Fruit fly (Drosophila melanogaster) whole organism, wandering third instar larva: ENCODE results near the gene raw.
A peak's percentile ranks its signal among the peaks of the same experiment; 100 is the strongest.

Experiments used
- Abd-B ChIP-seq: fragments of >200 bp; optimal IDR thresholded peaks from 2 replicates; lab custom pipeline; 2017; ENCODE audit warnings: missing biosample characterization, missing genetic modification characterization
- CG9705 ChIP-seq: fragments of 200-800 bp; sonication (Bioruptor generic); optimal IDR thresholded peaks from 2 replicates; lab custom pipeline; 2018; ENCODE audit warnings: missing biosample characterization, mild to moderate bottlenecking, missing genetic modification characterization
- Dfd ChIP-seq: fragments of >200 bp; optimal IDR thresholded peaks from 2 replicates; lab custom pipeline; 2017; ENCODE audit warnings: missing biosample characterization, missing genetic modification characterization
- Dif ChIP-seq: fragments of 200-275, 200-300 bp; sonication (Bioruptor generic); optimal IDR thresholded peaks from 2 replicates; lab custom pipeline; 2018; ENCODE audit warnings: missing biosample characterization, missing genetic modification characterization; ENCODE audit not compliant: partially characterized antibody
- HLH106 ChIP-seq: fragments of 200-800 bp; optimal IDR thresholded peaks from 3 replicates; lab custom pipeline; 2019; ENCODE audit warnings: missing biosample characterization, mild to moderate bottlenecking, missing genetic modification characterization, moderate library complexity
- Hnf4 ChIP-seq: fragments of 200-800 bp; sonication (Bioruptor generic); optimal IDR thresholded peaks from 2 replicates; lab custom pipeline; 2016; ENCODE audit warnings: missing biosample characterization, mild to moderate bottlenecking, missing genetic modification characterization
- Hr78 ChIP-seq: fragments of >200 bp; optimal IDR thresholded peaks from 2 replicates; lab custom pipeline; 2017; ENCODE audit warnings: missing biosample characterization, missing genetic modification characterization
- Hr83 ChIP-seq: fragments of 200-300 bp; sonication (Bioruptor generic); optimal IDR thresholded peaks from 2 replicates; lab custom pipeline; 2016; ENCODE audit warnings: missing biosample characterization, mild to moderate bottlenecking, missing genetic modification characterization, moderate library complexity; ENCODE audit not compliant: poor library complexity, severe bottlenecking
- Jra ChIP-seq: sonication (Bioruptor generic); optimal IDR thresholded peaks from 2 replicates; lab custom pipeline; 2016; ENCODE audit warnings: missing biosample characterization, missing genetic modification characterization
- Mio ChIP-seq: sonication (Bioruptor generic); optimal IDR thresholded peaks from 2 replicates; lab custom pipeline; 2016; ENCODE audit warnings: missing biosample characterization, missing genetic modification characterization
- Myc ChIP-seq: fragments of >200 bp; optimal IDR thresholded peaks from 2 replicates; lab custom pipeline; 2017
- N ChIP-seq: fragments of >200 bp; optimal IDR thresholded peaks from 2 replicates; lab custom pipeline; 2018; ENCODE audit warnings: missing biosample characterization, missing external identifiers, missing genetic modification characterization
- OdsH ChIP-seq: fragments of 200-800 bp; sonication (Bioruptor generic); optimal IDR thresholded peaks from 2 replicates; lab custom pipeline; 2016; ENCODE audit warnings: missing biosample characterization, mild to moderate bottlenecking, missing genetic modification characterization
- Rel ChIP-seq, 2 experiments: fragments of 200-800 bp; sonication (Bioruptor generic) in 1 of 2; optimal IDR thresholded peaks; 2 replicates in 1 of 2; 3 replicates in 1 of 2; lab custom pipeline; 2016 to 2019; ENCODE audit warnings: mild to moderate bottlenecking in 2 of 2, missing biosample characterization in 2 of 2, missing genetic modification characterization in 2 of 2, moderate library complexity in 1 of 2
- Vsx2 ChIP-seq: fragments of 200-300, 225-300 bp; sonication (Bioruptor generic); optimal IDR thresholded peaks from 2 replicates; lab custom pipeline; 2018; ENCODE audit warnings: missing biosample characterization, missing genetic modification characterization; ENCODE audit not compliant: partially characterized antibody
- br ChIP-seq: fragments of 200-800 bp; sonication (Bioruptor generic); optimal IDR thresholded peaks from 2 replicates; lab custom pipeline; 2016; ENCODE audit warnings: missing biosample characterization, missing genetic modification characterization
- brk ChIP-seq: fragments of 200-800 bp; sonication (Bioruptor generic); optimal IDR thresholded peaks from 2 replicates; lab custom pipeline; 2016; ENCODE audit warnings: missing biosample characterization, mild to moderate bottlenecking, missing genetic modification characterization
- dl ChIP-seq, 2 experiments: fragments of 175-275, 200-275 bp in 1 of 2; fragments of 200-275 bp in 1 of 2; sonication (Bioruptor generic); optimal IDR thresholded peaks; lab custom pipeline; 2018; ENCODE audit warnings: mild to moderate bottlenecking in 2 of 2, missing biosample characterization in 2 of 2, missing genetic modification characterization in 2 of 2, moderate library complexity in 2 of 2; ENCODE audit not compliant: partially characterized antibody in 2 of 2, insufficient read depth in 1 of 2
- dmrt93B ChIP-seq: fragments of 200-800 bp; sonication (Bioruptor generic); optimal IDR thresholded peaks from 2 replicates; lab custom pipeline; 2018; ENCODE audit warnings: missing biosample characterization, mild to moderate bottlenecking, missing genetic modification characterization
- dsf ChIP-seq: sonication (Bioruptor generic); optimal IDR thresholded peaks from 2 replicates; lab custom pipeline; 2016; ENCODE audit warnings: missing biosample characterization, missing genetic modification characterization, borderline replicate concordance
- ey ChIP-seq: fragments of 200-800 bp; sonication (Bioruptor generic); optimal IDR thresholded peaks from 2 replicates; lab custom pipeline; 2016; ENCODE audit warnings: missing biosample characterization, missing genetic modification characterization
- foxo ChIP-seq, 2 experiments: fragments of 200-800 bp; sonication (Bioruptor generic); optimal IDR thresholded peaks; 2 replicates in 1 of 2; 3 replicates in 1 of 2; lab custom pipeline; 2016 to 2017; ENCODE audit warnings: missing biosample characterization in 2 of 2, missing genetic modification characterization in 2 of 2
- h ChIP-seq: fragments of 200-800 bp; sonication (Bioruptor generic); optimal IDR thresholded peaks from 3 replicates; lab custom pipeline; 2016; ENCODE audit warnings: missing biosample characterization, mild to moderate bottlenecking, missing genetic modification characterization
- jim ChIP-seq: fragments of 175-275, 200-325 bp; sonication (Bioruptor generic); optimal IDR thresholded peaks from 2 replicates; lab custom pipeline; 2016; ENCODE audit warnings: missing biosample characterization, mild to moderate bottlenecking, missing genetic modification characterization
- lola ChIP-seq: fragments of >200 bp; optimal IDR thresholded peaks from 2 replicates; lab custom pipeline; 2017; ENCODE audit warnings: missing biosample characterization, missing genetic modification characterization
- pan ChIP-seq: fragments of >200 bp; optimal IDR thresholded peaks from 2 replicates; lab custom pipeline; 2017
- psq ChIP-seq: fragments of 200-800 bp; sonication (Bioruptor generic); optimal IDR thresholded peaks from 3 replicates; lab custom pipeline; 2017; ENCODE audit warnings: missing biosample characterization, mild to moderate bottlenecking, missing genetic modification characterization, moderate library complexity
- rgr ChIP-seq: fragments of 200-800 bp; sonication (Bioruptor generic); optimal IDR thresholded peaks from 3 replicates; lab custom pipeline; 2016; ENCODE audit warnings: missing biosample characterization, mild to moderate bottlenecking, missing genetic modification characterization
- sage ChIP-seq: fragments of 200-800 bp; sonication (Bioruptor generic); optimal IDR thresholded peaks from 2 replicates; lab custom pipeline; 2016; ENCODE audit warnings: missing biosample characterization, mild to moderate bottlenecking, missing genetic modification characterization
- sv ChIP-seq: fragments of 200-800 bp; sonication (Bioruptor generic); optimal IDR thresholded peaks from 3 replicates; lab custom pipeline; 2016; ENCODE audit warnings: missing biosample characterization, missing genetic modification characterization

raw gene

dm6 chr2L:8690382-8690781 lies 50.1 kb downstream of the raw start:
- TF ChIP-seq sv (GFP tag; lab: Kevin White, UChicago) (no peak), ey (GFP tag; lab: Kevin White, UChicago) (no peak), Hnf4 (GFP tag; lab: Kevin White, UChicago) (peak; percentile 3), OdsH (GFP tag; lab: Kevin White, UChicago) (no peak)

- TF ChIP-seq Jra (GFP tag; lab: Kevin White, UChicago) (no peak), sv (GFP tag; lab: Kevin White, UChicago) (no peak), Abd-B (GFP tag; lab: Kevin White, UChicago) (no peak), psq (GFP tag; lab: Kevin White, UChicago) (no peak), foxo (GFP tag; optimal IDR thresholded peaks at IDR 0.05; lab: Kevin White, UChicago) (no peak), CG9705 (GFP tag; lab: Kevin White, UChicago) (no peak), lola (GFP tag; lab: Kevin White, UChicago) (no peak), h (GFP tag; lab: Kevin White, UChicago) (no peak), HLH106 (tag; lab: Kevin White, UChicago) (no peak), Dfd (GFP tag; lab: Kevin White, UChicago) (no peak), pan (lab: Kevin White, UChicago) (no peak), jim (GFP tag; lab: Kevin White, UChicago) (no peak), ey (GFP tag; lab: Kevin White, UChicago) (no peak), br (GFP tag; lab: Kevin White, UChicago) (no peak), sage (GFP tag; lab: Kevin White, UChicago) (no peak), rgr (no peak), Mio (GFP tag; lab: Kevin White, UChicago) (no peak), N (no peak), dsf (GFP tag; lab: Kevin White, UChicago) (no peak), Vsx2 (GFP tag; lab: Kevin White, UChicago) (no peak)
These were observed 50.6 kb downstream of the raw start for dm6 chr2L:8689853-8690252.

- no peak for TF ChIP-seq brk (GFP tag; lab: Kevin White, UChicago)
- peak; percentile 32 for TF ChIP-seq Hnf4 (GFP tag; lab: Kevin White, UChicago)
- TF ChIP-seq HLH106 (tag; lab: Kevin White, UChicago): no peak
- TF ChIP-seq rgr: no peak
- TF ChIP-seq Hr83: no peak
- no peak for TF ChIP-seq Myc (lab: Kevin White, UChicago)
These were observed 54.7 kb downstream of the raw start, which contains the start of the genes PrBP and Trs23 for dm6 chr2L:8685668-8686306. Gene PrBP, minus strand, starts transcription at chr2L:8685955. Gene Trs23, plus strand, starts transcription at chr2L:8686231.

dm6 chr2L:8684276-8684675 lies 56.2 kb downstream of the raw start, which contains the start of gene CG9289:
Gene CG9289, minus strand, starts transcription at chr2L:8684376.
- TF ChIP-seq dsf (GFP tag; lab: Kevin White, UChicago): no peak
- TF ChIP-seq Myc (lab: Kevin White, UChicago): no peak
- no peak for TF ChIP-seq br (GFP tag; lab: Kevin White, UChicago)
- TF ChIP-seq dmrt93B (GFP tag; lab: Kevin White, UChicago): no peak
- no peak for TF ChIP-seq Hr78
- no peak for TF ChIP-seq dl (GFP tag; optimal IDR thresholded peaks at IDR 0.05; lab: Kevin White, UChicago; ENCODE audit: insufficient read depth in 1 of 2, partially characterized antibody in 2 of 2)
- TF ChIP-seq Abd-B (GFP tag; lab: Kevin White, UChicago): no peak
- TF ChIP-seq sage (GFP tag; lab: Kevin White, UChicago): no peak
- TF ChIP-seq HLH106 (tag; lab: Kevin White, UChicago): no peak
- TF ChIP-seq Vsx2 (GFP tag; lab: Kevin White, UChicago): no peak
- TF ChIP-seq Dif (GFP tag; lab: Kevin White, UChicago): no peak
- TF ChIP-seq Rel (GFP tag; optimal IDR thresholded peaks at IDR 0.05; lab: Kevin White, UChicago): no peak
- TF ChIP-seq Rel (tag; optimal IDR thresholded peaks at IDR 0.05; lab: Kevin White, UChicago): no peak
- no peak for TF ChIP-seq Hr83
- TF ChIP-seq Jra (GFP tag; lab: Kevin White, UChicago): no peak
